Worm (Caenorhabditis elegans) whole organism, mixed stage, embryonic: ENCODE measurements around the gene Y43B11AL.1.

Source experiments
- M03D4.4 ChIP-seq: sonication (generic microtip); optimal IDR thresholded peaks from 2 replicates; lab custom pipeline; 2017; ENCODE audit warnings: mild to moderate bottlenecking, missing genetic modification characterization, missing compliant biosample characterization
- blmp-1 ChIP-seq: fragments of 150-350 bp; optimal IDR thresholded peaks from 2 replicates; lab custom pipeline; 2014; ENCODE audit warnings: missing biosample characterization, missing genetic modification characterization
- ceh-39 ChIP-seq: fragments of 150-350 bp; optimal IDR thresholded peaks from 2 replicates; lab custom pipeline; 2014; ENCODE audit warnings: missing biosample characterization, missing genetic modification characterization
- ceh-43 ChIP-seq: fragments of 200-800 bp; sonication (Bioruptor generic); optimal IDR thresholded peaks from 2 replicates; lab custom pipeline; 2018; ENCODE audit warnings: mild to moderate bottlenecking, missing genetic modification characterization, moderate library complexity, missing compliant biosample characterization
- ceh-83 ChIP-seq: fragments of 200-800 bp; sonication (Bioruptor generic); optimal IDR thresholded peaks from 2 replicates; lab custom pipeline; 2018; ENCODE audit warnings: mild to moderate bottlenecking, missing genetic modification characterization, missing compliant biosample characterization
- ces-1 ChIP-seq: fragments of 150-350 bp; optimal IDR thresholded peaks from 2 replicates; lab custom pipeline; 2014; ENCODE audit warnings: missing biosample characterization, missing genetic modification reagents, missing genetic modification characterization
- cnd-1 ChIP-seq: fragments of 200-800 bp; sonication (Bioruptor generic); optimal IDR thresholded peaks from 2 replicates; lab custom pipeline; 2018; ENCODE audit warnings: mild to moderate bottlenecking, missing genetic modification characterization, missing compliant biosample characterization
- drap-1 ChIP-seq: fragments of 200-800 bp; sonication (Bioruptor generic); optimal IDR thresholded peaks from 3 replicates; lab custom pipeline; 2018; ENCODE audit warnings: mild to moderate bottlenecking, missing genetic modification characterization, missing compliant biosample characterization
- elt-1 ChIP-seq: sonication (generic microtip); optimal IDR thresholded peaks from 2 replicates; lab custom pipeline; 2017; ENCODE audit warnings: missing genetic modification characterization, mild to moderate bottlenecking, missing compliant biosample characterization, antibody characterized with exemption, moderate library complexity, borderline replicate concordance; ENCODE audit not compliant: insufficient read depth
- elt-3 ChIP-seq: fragments of 150-350 bp; optimal IDR thresholded peaks from 2 replicates; lab custom pipeline; 2014; ENCODE audit warnings: missing biosample characterization, missing genetic modification characterization
- ham-2 ChIP-seq: fragments of 200-800 bp; sonication (Bioruptor generic); optimal IDR thresholded peaks from 2 replicates; lab custom pipeline; 2018; ENCODE audit warnings: mild to moderate bottlenecking, missing genetic modification characterization, missing compliant biosample characterization
- hlh-1 ChIP-seq: fragments of 150-350 bp; optimal IDR thresholded peaks from 2 replicates; lab custom pipeline; 2014; ENCODE audit warnings: missing biosample characterization, missing genetic modification reagents, missing genetic modification characterization
- lin-13 ChIP-seq: fragments of 150-350 bp; optimal IDR thresholded peaks from 2 replicates; lab custom pipeline; 2014; ENCODE audit warnings: missing biosample characterization, missing genetic modification characterization
- lin-32 ChIP-seq: fragments of 200-800 bp; sonication (Bioruptor generic); optimal IDR thresholded peaks from 2 replicates; lab custom pipeline; 2018; ENCODE audit warnings: mild to moderate bottlenecking, missing genetic modification characterization, missing compliant biosample characterization
- lsy-2 ChIP-seq: fragments of 150-350 bp; optimal IDR thresholded peaks from 2 replicates; lab custom pipeline; 2014; ENCODE audit warnings: missing biosample characterization, missing genetic modification characterization
- mab-5 ChIP-seq: fragments of 150-350 bp; optimal IDR thresholded peaks from 2 replicates; lab custom pipeline; 2014; ENCODE audit warnings: missing biosample characterization, missing genetic modification characterization
- mep-1 ChIP-seq: fragments of 150-350 bp; optimal IDR thresholded peaks from 2 replicates; lab custom pipeline; 2017; ENCODE audit warnings: missing biosample characterization, missing genetic modification reagents, missing genetic modification characterization, inconsistent platforms
- nhr-12 ChIP-seq: fragments of 150-350 bp; optimal IDR thresholded peaks from 2 replicates; lab custom pipeline; 2014; ENCODE audit warnings: missing biosample characterization, missing genetic modification characterization
- nhr-237 ChIP-seq: fragments of 150-350 bp; optimal IDR thresholded peaks from 2 replicates; lab custom pipeline; 2014; ENCODE audit warnings: missing biosample characterization, missing genetic modification characterization
- nhr-76 ChIP-seq: sonication (generic microtip); optimal IDR thresholded peaks from 2 replicates; lab custom pipeline; 2017; ENCODE audit warnings: missing biosample characterization, missing genetic modification characterization
- pha-4 ChIP-seq: fragments of 150-350 bp; optimal IDR thresholded peaks from 2 replicates; lab custom pipeline; 2018; ENCODE audit warnings: missing biosample characterization, missing genetic modification reagents, missing genetic modification characterization
- snpc-4 ChIP-seq: fragments of 150-350 bp; optimal IDR thresholded peaks from 2 replicates; lab custom pipeline; 2014; ENCODE audit warnings: missing biosample characterization, missing genetic modification characterization
- sptf-1 ChIP-seq: sonication (generic microtip); optimal IDR thresholded peaks from 2 replicates; lab custom pipeline; 2017; ENCODE audit warnings: mild to moderate bottlenecking, missing genetic modification characterization, moderate library complexity, missing compliant biosample characterization
- tbx-8 ChIP-seq: fragments of 200-800 bp; sonication (Bioruptor generic); optimal IDR thresholded peaks from 2 replicates; lab custom pipeline; 2018; ENCODE audit warnings: mild to moderate bottlenecking, missing genetic modification characterization, moderate library complexity, missing compliant biosample characterization
- unc-120 ChIP-seq: sonication (generic microtip); optimal IDR thresholded peaks from 2 replicates; lab custom pipeline; 2017; ENCODE audit warnings: missing genetic modification characterization, missing compliant biosample characterization; ENCODE audit not compliant: poor library complexity, severe bottlenecking
- unc-39 ChIP-seq: fragments of 150-350 bp; optimal IDR thresholded peaks from 2 replicates; lab custom pipeline; 2014; ENCODE audit warnings: missing biosample characterization, missing genetic modification characterization
- unc-62 ChIP-seq: fragments of 150-350 bp; optimal IDR thresholded peaks from 2 replicates; lab custom pipeline; 2014; ENCODE audit warnings: missing biosample characterization, missing genetic modification reagents, missing genetic modification characterization
- zip-8 ChIP-seq: fragments of 150-350 bp; optimal IDR thresholded peaks from 2 replicates; lab custom pipeline; 2014; ENCODE audit warnings: missing biosample characterization, missing genetic modification characterization
- ztf-11 ChIP-seq: fragments of 150-350 bp; optimal IDR thresholded peaks from 2 replicates; lab custom pipeline; 2014; ENCODE audit warnings: missing biosample characterization, missing genetic modification characterization

Y43B11AL.1 gene

ce11 chrIV:7084632-7085160 lies 19.6 kb downstream of the Y43B11AL.1 start, which contains the start of gene rps-4:
TSS of gene rps-4 (minus strand) at chrIV:7084682.
- TF ChIP-seq ces-1 (peak; percentile 59), cnd-1 (peak; percentile 69), lin-13 (peak; percentile 71), unc-120 (peak; percentile 27), ham-2 (GFP tag; lab: Kevin White, UChicago) (peak; percentile 39), elt-3 (tag; lab: Kevin White, UChicago) (peak; percentile 26), ztf-11 (tag; lab: Kevin White, UChicago) (no peak), ceh-39 (tag; lab: Kevin White, UChicago) (peak; percentile 64), lsy-2 (tag; lab: Kevin White, UChicago) (peak; percentile 86), ceh-43 (GFP tag; lab: Kevin White, UChicago) (no peak), snpc-4 (tag; lab: Kevin White, UChicago) (no peak), mep-1 (tag; lab: Kevin White, UChicago) (peak; percentile 94), nhr-76 (no peak), hlh-1 (peak; percentile 82), sptf-1 (peak; percentile 76), M03D4.4 (tag; lab: Kevin White, UChicago) (peak; percentile 8), unc-62 (GFP tag; lab: Kevin White, UChicago) (peak; percentile 57), mab-5 (tag; lab: Kevin White, UChicago) (no peak), zip-8 (no peak), nhr-237 (peak; percentile 90), pha-4 (tag; lab: Kevin White, UChicago) (peak; percentile 58), ceh-83 (GFP tag; lab: Kevin White, UChicago) (peak; percentile 36), lin-32 (no peak), drap-1 (GFP tag; lab: Kevin White, UChicago) (peak; percentile 17)
- TF ChIP-seq, all 35 proteins: peak for 17

- TF ChIP-seq ceh-43 (GFP tag; lab: Kevin White, UChicago), result no peak
Observed at ce11 chrIV:7094216-7094758, 29.2 kb downstream of the Y43B11AL.1 start, which contains the start of gene deb-1. TSS of gene deb-1 (minus strand) at chrIV:7094266.

DNA sequence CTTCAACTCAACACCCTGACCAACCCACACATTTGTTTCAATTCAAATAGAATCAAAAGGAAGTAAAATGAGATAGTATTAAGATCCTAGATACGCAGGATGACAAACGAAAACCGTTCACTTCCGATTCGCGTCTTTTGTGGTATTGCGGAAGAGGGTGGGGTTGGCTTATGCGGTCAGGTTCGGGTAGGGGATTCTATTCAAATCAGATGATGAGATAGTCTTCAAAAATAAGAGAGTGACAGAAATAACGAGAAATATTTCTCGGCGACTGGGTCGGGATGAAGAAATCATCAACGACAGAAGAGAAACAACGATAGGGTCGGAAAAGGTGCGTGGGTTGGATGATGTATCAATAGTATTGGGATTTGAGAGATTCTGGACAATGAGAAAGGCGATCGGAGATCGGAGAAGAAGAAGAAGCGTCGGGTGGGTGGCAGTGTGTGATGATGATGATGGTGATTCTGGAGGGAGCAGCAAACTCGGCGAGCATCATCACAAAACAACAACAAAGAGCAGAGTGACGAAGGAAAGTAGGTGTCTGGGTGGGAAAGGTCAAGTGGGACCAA lies 30.4 kb downstream of the Y43B11AL.1 start:
- TF ChIP-seq ztf-11 (tag; lab: Kevin White, UChicago) (no peak), snpc-4 (tag; lab: Kevin White, UChicago) (no peak), unc-120 (peak; percentile 85), mep-1 (tag; lab: Kevin White, UChicago) (no peak), lin-13 (no peak), nhr-12 (no peak), tbx-8 (GFP tag; lab: Kevin White, UChicago) (no peak), unc-39 (tag; lab: Kevin White, UChicago) (no peak), zip-8 (no peak), ham-2 (GFP tag; lab: Kevin White, UChicago) (peak; percentile 75), hlh-1 (peak; percentile 17), blmp-1 (tag; lab: Kevin White, UChicago) (peak; percentile 54), unc-62 (GFP tag; lab: Kevin White, UChicago) (peak; percentile 38)

ce11 chrIV:7096097-7096496 lies 31.0 kb downstream of the Y43B11AL.1 start:
- TF ChIP-seq elt-1 (tag; lab: Kevin White, UChicago), result no peak
- TF ChIP-seq unc-62 (GFP tag; lab: Kevin White, UChicago), result peak; percentile 5

DNA sequence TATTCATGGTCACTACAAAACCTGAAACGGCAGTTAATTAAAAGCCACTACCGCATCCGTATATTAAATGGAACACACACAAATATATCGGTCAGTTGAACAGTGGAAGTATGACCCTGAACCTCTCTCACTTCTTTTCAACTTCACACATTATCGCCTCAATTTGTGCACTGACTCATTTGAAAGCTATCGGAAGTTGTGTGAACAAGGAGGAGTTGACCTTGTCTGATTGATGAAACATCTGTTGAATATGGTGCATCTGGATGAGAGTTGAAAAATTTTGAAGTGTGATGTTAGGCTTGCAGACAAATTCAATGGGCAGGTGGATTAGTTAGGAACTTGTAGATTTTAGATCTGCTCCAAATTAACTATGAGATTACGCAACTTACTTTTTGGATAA lies 32.3 kb downstream of the Y43B11AL.1 start:
- TF ChIP-seq ham-2 (GFP tag; lab: Kevin White, UChicago) (no peak), mab-5 (tag; lab: Kevin White, UChicago) (no peak), lin-32 (no peak), blmp-1 (tag; lab: Kevin White, UChicago) (no peak)
